Worm (Caenorhabditis elegans): ENCODE measurements around the gene mboa-2.

The mboa-2 gene

DNA sequence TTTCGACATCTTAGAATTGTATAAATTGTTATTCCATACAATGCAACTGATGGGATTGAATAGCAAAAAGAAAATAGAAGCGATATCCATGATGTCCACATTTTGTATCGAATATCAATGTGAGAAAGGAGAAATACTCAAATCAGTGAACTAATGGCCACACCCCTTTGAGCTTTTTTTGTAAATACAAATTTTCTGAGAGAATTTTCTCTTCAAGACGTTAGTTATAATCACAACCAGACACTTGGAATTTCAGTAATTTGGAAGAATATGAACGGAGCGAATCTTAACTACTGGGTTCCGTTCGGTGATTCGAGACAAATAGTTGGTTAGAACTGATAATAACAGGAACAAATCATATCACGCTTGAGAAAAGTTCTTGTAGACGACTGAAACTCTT lies 39.5 kb upstream of the mboa-2 start, which contains the start of gene srg-41:
Gene srg-41 (minus strand): TSS at position 101 of the 400 bp plus-strand sequence.
- TF ChIP-seq nfya-1 (tag; optimal IDR thresholded peaks at IDR 0.05; ENCODE audit: insufficient read depth) (no peak), ceh-28 (tag; optimal IDR thresholded peaks at IDR 0.05) (no peak), ceh-16 (tag; optimal IDR thresholded peaks at IDR 0.05) (no peak), fos-1 (tag; optimal IDR thresholded peaks at IDR 0.05) (no peak), nhr-28 (tag; optimal IDR thresholded peaks at IDR 0.05) (no peak), daf-12 (tag; optimal IDR thresholded peaks at IDR 0.05) (no peak), pqm-1 (tag; optimal IDR thresholded peaks at IDR 0.05) (no peak), elt-1 (tag; optimal IDR thresholded peaks at IDR 0.05) (no peak)

DNA sequence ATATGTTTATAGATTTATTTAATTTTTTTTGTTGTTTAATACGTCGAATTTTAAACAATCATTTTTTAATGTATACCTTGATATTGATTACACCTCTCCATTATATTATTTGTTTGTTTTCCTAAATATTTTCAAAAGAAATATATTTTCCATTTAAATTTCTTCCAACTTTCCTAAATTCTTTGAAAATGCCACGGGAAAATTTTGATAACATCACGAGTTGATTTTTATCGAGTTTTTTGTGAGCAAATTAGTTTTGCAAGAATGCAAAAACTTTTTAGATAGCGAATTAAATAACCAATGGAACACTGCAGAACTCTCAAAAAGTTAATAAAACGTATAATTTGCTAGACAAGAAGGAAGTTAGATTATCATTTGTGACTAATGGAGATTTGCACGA lies 35.7 kb upstream of the mboa-2 start, which contains the start of gene srg-42:
Gene srg-42 (minus strand): TSS at position 101 of the 400 bp plus-strand sequence.
- no peak for TF ChIP-seq pha-4 (tag; optimal IDR thresholded peaks at IDR 0.05)
- TF ChIP-seq elt-1 (tag; optimal IDR thresholded peaks at IDR 0.05), result no peak
- TF ChIP-seq pqm-1 (tag; optimal IDR thresholded peaks at IDR 0.05), result no peak
- no peak for TF ChIP-seq nhr-77 (tag; optimal IDR thresholded peaks at IDR 0.05)
- TF ChIP-seq mdl-1 (tag; optimal IDR thresholded peaks at IDR 0.05), result no peak
- no peak for TF ChIP-seq ztf-4 (tag; optimal IDR thresholded peaks at IDR 0.05)
- no peak for TF ChIP-seq elt-3 (tag; optimal IDR thresholded peaks at IDR 0.05)
- no peak for TF ChIP-seq egl-27 (tag; optimal IDR thresholded peaks at IDR 0.05)
- no peak for TF ChIP-seq fos-1 (tag; optimal IDR thresholded peaks at IDR 0.05)
- no peak for TF ChIP-seq R02D3.7 (tag; optimal IDR thresholded peaks at IDR 0.05)
- TF ChIP-seq ceh-82 (tag; optimal IDR thresholded peaks at IDR 0.05), result no peak

DNA sequence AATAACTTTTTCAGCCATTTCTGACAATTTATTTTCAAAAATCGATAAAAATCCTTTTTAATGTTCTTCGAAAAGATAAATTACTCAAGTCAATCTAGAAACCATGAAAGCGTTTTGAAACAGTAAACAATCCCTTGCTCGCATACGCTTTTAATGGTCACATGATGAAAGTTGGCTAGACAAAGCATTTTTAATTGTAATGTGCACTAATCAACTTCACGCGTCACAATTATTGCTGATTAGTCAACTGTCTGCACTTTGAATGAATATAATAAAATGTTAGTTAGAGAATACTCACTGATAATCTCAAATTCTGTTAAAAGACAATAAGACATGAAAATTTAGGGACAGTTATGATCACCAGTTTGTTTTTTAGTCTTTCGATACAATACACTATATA lies 34.3 kb upstream of the mboa-2 start:
- TF ChIP-seq nhr-28 (tag; optimal IDR thresholded peaks at IDR 0.05) (no peak), nhr-43 (tag; optimal IDR thresholded peaks at IDR 0.05; ENCODE audit: poor library complexity, severe bottlenecking) (no peak), sea-2 (GFP tag; optimal IDR thresholded peaks at IDR 0.05) (no peak), egl-5 (tag; optimal IDR thresholded peaks at IDR 0.05) (no peak), mml-1 (tag; optimal IDR thresholded peaks at IDR 0.05) (no peak), elt-2 (tag; optimal IDR thresholded peaks at IDR 0.05) (peak; percentile 42), ZK546.5 (tag; optimal IDR thresholded peaks at IDR 0.05) (no peak), jun-1 (tag; optimal IDR thresholded peaks at IDR 0.05) (no peak)

DNA sequence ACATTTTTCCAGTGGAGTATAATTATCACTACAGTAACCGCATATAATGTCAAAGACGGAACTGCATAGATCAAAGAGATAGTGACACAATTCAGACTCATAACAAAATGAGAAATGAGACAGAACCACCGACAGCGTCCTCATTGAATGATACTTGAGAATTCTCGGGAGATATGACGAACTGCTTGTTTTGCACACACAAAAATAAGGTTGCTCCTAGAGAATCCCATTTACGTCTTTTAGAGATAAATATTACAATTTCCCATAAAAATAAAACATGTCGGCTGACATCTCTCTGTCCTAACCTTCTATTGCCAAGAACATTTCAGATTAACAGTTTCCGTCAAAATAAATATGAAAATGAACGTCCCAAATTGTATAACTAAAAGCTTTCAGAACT lies 33.3 kb upstream of the mboa-2 start, which contains the start of gene srg-38:
Gene srg-38 (minus strand): TSS at position 101 of the 400 bp plus-strand sequence.
- TF ChIP-seq ceh-82 (tag; optimal IDR thresholded peaks at IDR 0.05), result no peak
- TF ChIP-seq pqm-1 (tag; optimal IDR thresholded peaks at IDR 0.05), result no peak
- no peak for TF ChIP-seq elt-3 (tag; optimal IDR thresholded peaks at IDR 0.05)
- no peak for TF ChIP-seq ceh-28 (tag; optimal IDR thresholded peaks at IDR 0.05)
- no peak for TF ChIP-seq skn-1 (tag; optimal IDR thresholded peaks at IDR 0.05)
- no peak for TF ChIP-seq zag-1 (tag; optimal IDR thresholded peaks at IDR 0.05)

DNA sequence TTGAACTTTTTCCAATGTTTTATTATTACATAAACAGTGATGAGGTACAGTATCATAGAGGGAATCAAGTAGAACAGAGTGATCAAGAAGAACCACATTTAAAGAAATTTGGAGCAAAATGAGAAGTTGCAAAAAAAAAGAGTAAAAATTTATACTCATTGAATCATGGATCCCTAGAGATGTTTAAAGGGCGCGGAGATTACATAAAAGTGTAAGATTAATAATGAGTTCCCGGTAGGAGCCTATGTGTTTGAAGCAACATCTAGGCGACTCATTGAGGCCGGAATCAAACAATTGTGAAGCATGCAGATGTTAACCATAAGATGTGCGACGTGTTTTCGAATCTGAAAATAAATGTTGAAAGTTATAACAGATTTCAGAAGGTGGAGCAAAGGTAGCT lies 30.0 kb upstream of the mboa-2 start, which contains the start of gene srg-39:
Gene srg-39 (minus strand): TSS at position 101 of the 400 bp plus-strand sequence.
- TF ChIP-seq ceh-16 (tag; optimal IDR thresholded peaks at IDR 0.05) (no peak), lin-39 (tag; optimal IDR thresholded peaks at IDR 0.05) (no peak), R02D3.7 (tag; optimal IDR thresholded peaks at IDR 0.05) (no peak), jun-1 (tag; optimal IDR thresholded peaks at IDR 0.05) (no peak), nhr-12 (tag; optimal IDR thresholded peaks at IDR 0.05) (no peak), pqm-1 (tag; optimal IDR thresholded peaks at IDR 0.05) (no peak), fkh-2 (tag; optimal IDR thresholded peaks at IDR 0.05) (no peak), hmg-11 (tag; optimal IDR thresholded peaks at IDR 0.05) (no peak), nhr-25 (tag; optimal IDR thresholded peaks at IDR 0.05) (no peak)

DNA sequence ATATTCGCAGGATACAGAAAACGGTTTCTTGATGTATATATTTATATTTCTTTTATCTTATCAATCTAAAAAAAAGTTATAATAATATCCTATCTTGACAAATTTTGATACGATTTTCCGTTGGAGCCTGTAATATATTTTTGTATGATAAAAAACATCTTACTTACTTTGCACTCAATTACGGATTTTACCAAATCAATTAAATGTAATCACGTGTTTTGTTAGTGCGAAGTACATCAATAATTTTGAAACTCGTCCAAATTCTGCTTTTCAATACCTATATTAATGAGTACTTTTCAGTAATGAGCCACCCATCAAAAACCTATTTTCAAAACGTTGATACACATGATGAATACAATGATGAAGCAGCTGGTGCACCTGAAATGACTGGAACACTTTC lies 27.1 kb upstream of the mboa-2 start, which contains the start of gene T19C4.1:
Gene T19C4.1 (plus strand): TSS at position 301 of the 400 bp plus-strand sequence.
- TF ChIP-seq fos-1 (tag; optimal IDR thresholded peaks at IDR 0.05), result no peak

DNA sequence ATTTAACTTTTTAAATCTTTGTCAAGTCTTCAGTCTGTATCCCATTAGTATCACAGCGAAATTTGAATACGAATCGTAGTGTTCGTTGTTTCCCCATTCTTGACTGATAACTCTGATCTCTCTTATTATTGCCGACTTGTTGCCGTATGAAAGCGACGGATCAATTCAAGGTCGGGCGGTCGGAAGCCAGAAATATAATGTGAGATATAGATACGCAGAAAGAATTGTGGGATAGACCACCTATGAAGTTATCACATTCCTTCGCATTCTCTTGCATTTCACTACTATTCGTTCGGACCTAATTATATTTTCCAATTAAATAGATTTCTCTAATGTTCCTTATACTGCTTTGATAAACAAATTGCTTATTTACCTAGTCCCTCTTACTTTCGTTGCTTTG lies 26.7 kb upstream of the mboa-2 start:
- TF ChIP-seq nhr-25 (tag; optimal IDR thresholded peaks at IDR 0.05), result peak; percentile 36
- TF ChIP-seq elt-3 (tag; optimal IDR thresholded peaks at IDR 0.05), result peak in 1 of 3 experiments; percentile 36
- TF ChIP-seq lin-15B (tag; optimal IDR thresholded peaks at IDR 0.05), result no peak
